Worm (Caenorhabditis elegans): ENCODE results near the gene decr-1.2.

decr-1.2 gene

DNA sequence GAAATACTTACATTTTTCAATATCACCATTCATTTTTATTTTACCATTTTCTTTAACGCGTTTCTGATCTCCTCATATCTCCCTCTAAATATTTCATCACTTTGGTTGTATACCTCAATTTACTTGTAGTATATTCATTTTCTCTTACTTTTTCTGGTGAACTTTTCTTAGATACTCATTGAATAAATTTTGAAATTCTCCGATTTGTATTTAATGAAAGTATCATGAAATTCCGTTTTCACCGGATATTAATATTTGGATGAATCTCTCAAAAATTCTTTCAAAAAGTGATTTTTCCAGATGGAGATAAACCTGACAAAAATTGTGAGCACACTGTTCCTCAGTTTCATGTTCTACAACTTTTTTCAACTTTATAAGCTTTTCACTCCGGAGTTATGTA, 27.2 kb upstream of the decr-1.2 start, which contains the start of gene T13H5.8:
Gene T13H5.8 (plus strand): TSS at position 301 of the 400 bp plus-strand sequence.
- TF ChIP-seq lin-38 (GFP tag; IDR thresholded peaks at IDR 0.05) (peak; percentile 41; the same call in 1 of the 2 replicates), pqm-1 (tag; optimal IDR thresholded peaks at IDR 0.05) (no peak)

DNA sequence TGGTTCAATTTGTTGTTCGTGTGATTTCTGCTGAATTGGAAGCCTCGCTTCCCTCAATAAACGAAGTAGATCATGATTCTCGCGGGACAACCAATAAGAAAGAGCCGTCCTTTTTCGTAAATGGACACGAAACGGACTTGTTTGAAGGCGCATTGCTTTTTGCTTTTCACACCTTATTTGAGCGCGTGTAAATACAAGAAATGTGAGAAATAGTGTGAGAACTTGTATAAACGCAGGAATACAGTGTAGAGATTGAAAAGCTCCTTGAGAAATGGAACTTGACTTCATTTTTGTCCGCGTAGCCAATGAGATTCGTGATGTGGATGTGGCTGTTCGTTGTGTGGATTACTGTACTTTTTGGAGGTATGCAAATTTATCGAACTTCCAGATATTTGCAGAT, 24.8 kb upstream of the decr-1.2 start, which contains the start of gene cht-2:
Gene cht-2 (plus strand): TSS at position 301 of the 400 bp plus-strand sequence.
- no peak for TF ChIP-seq dve-1 (tag; optimal IDR thresholded peaks at IDR 0.05; ENCODE audit: insufficient read depth)
- no peak for TF ChIP-seq mxl-3 (GFP tag; optimal IDR thresholded peaks at IDR 0.05)
- TF ChIP-seq duxl-1 (tag; optimal IDR thresholded peaks at IDR 0.05; ENCODE audit: poor library complexity): no peak
- no peak for TF ChIP-seq nhr-28 (tag; optimal IDR thresholded peaks at IDR 0.05)
- TF ChIP-seq zfp-2 (tag; optimal IDR thresholded peaks at IDR 0.05): no peak
- TF ChIP-seq ceh-44 (GFP tag; IDR thresholded peaks at IDR 0.05): no peak
- TF ChIP-seq mep-1 (tag; optimal IDR thresholded peaks at IDR 0.05): no peak

DNA sequence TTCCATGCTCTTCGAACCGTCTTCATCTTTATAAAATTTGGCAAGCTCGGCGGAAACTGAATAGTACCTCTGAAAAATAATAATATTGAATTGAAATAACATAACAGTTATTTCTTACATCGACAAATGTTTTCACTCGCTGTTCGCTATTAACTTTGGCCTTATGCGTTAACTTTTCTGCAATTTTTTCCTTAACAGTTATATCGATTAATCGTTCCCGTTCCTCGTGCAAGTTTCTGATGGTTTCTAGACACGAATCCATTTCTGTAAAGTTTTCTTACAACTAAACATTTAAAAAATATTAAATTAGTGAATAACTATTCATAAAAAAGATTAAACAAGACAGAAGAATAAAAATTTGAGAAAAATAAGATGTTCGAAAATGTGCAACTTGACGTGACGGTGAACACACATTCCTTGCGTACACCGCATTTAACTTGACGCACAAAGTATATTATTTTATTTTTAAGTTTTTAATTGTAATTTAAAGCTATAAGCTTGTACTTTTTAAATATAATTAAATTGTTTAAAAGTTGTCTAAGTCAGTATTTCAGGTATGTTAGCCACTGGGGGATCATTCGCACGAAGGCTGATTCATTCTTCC, 20.2 kb upstream of the decr-1.2 start, which contains the start of the genes prp-9 and mrps-18B:
Gene prp-9 (minus strand): TSS at position 264 of the 604 bp plus-strand sequence.
Gene mrps-18B (plus strand): TSS at position 549 of the 604 bp plus-strand sequence.
- TF ChIP-seq lsy-2 (tag; optimal IDR thresholded peaks at IDR 0.05): peak in 1 of 2 experiments; percentile 78
- TF ChIP-seq mes-2 (tag; optimal IDR thresholded peaks at IDR 0.05; ENCODE audit: poor library complexity, severe bottlenecking): peak; percentile 81
- TF ChIP-seq snpc-4 (tag; optimal IDR thresholded peaks at IDR 0.05): no peak
- no peak for TF ChIP-seq ZK546.5 (tag; optimal IDR thresholded peaks at IDR 0.05)
- peak in 1 of 2 experiments; percentile 90 for TF ChIP-seq unc-62 (GFP tag; optimal IDR thresholded peaks at IDR 0.05 in 1 of 2)
- no peak for TF ChIP-seq unc-62 (tag; optimal IDR thresholded peaks at IDR 0.05)
- TF ChIP-seq nhr-25 (tag; optimal IDR thresholded peaks at IDR 0.05; ENCODE audit: borderline replicate concordance, insufficient read depth): no peak
- no peak for TF ChIP-seq ceh-28 (tag; optimal IDR thresholded peaks at IDR 0.05)
- TF ChIP-seq F26F4.8 (GFP tag; conservative IDR thresholded peaks at IDR 0.05): no peak
- TF ChIP-seq cey-2 (tag; optimal IDR thresholded peaks at IDR 0.05; ENCODE audit: borderline replicate concordance, insufficient read depth): no peak
- TF ChIP-seq nhr-111 (GFP tag; optimal IDR thresholded peaks at IDR 0.05): no peak
- no peak for TF ChIP-seq mdl-1 (tag; optimal IDR thresholded peaks at IDR 0.05)
- TF ChIP-seq dpl-1 (GFP tag; optimal IDR thresholded peaks at IDR 0.05): peak; percentile 54
- no peak for TF ChIP-seq zip-2 (tag; optimal IDR thresholded peaks at IDR 0.05)
- TF ChIP-seq zfp-3 (GFP tag; conservative IDR thresholded peaks at IDR 0.05): no peak
- no peak for TF ChIP-seq nhr-6 (tag; optimal IDR thresholded peaks at IDR 0.05)
- TF ChIP-seq hlh-30 (tag; optimal IDR thresholded peaks at IDR 0.05; ENCODE audit: insufficient read depth): peak; percentile 23
- TF ChIP-seq Y105C5A.15 (GFP tag; IDR thresholded peaks at IDR 0.05): no peak
- no peak for TF ChIP-seq nhr-237 (tag; optimal IDR thresholded peaks at IDR 0.05)
- no peak for TF ChIP-seq jun-1 (tag; optimal IDR thresholded peaks at IDR 0.05)
- TF ChIP-seq vab-7 (GFP tag; IDR thresholded peaks at IDR 0.05): no peak
- TF ChIP-seq ctbp-1 (GFP tag; IDR thresholded peaks at IDR 0.05): no peak
- TF ChIP-seq tag-97 (GFP tag; IDR thresholded peaks at IDR 0.05): no peak
- TF ChIP-seq egl-43 (GFP tag; IDR thresholded peaks at IDR 0.05): no peak
- no peak for TF ChIP-seq aha-1 (tag)
- TF ChIP-seq attf-4 (tag; optimal IDR thresholded peaks at IDR 0.05): no peak
- no peak for TF ChIP-seq nhr-42 (GFP tag; IDR thresholded peaks at IDR 0.05)
- TF ChIP-seq F37D6.2 (tag; optimal IDR thresholded peaks at IDR 0.05): no peak
- no peak for TF ChIP-seq nhr-77 (tag; optimal IDR thresholded peaks at IDR 0.05)
- no peak for TF ChIP-seq egl-27 (tag; optimal IDR thresholded peaks at IDR 0.05)
- peak; percentile 66 for TF ChIP-seq T20F7.1 (GFP tag; optimal IDR thresholded peaks at IDR 0.05)
- no peak for TF ChIP-seq nhr-10 (tag; optimal IDR thresholded peaks at IDR 0.05)
- TF ChIP-seq ceh-82 (tag; optimal IDR thresholded peaks at IDR 0.05): no peak
- no peak for TF ChIP-seq ceh-62 (tag; optimal IDR thresholded peaks at IDR 0.05)
- TF ChIP-seq T26A8.4 (GFP tag; IDR thresholded peaks at IDR 0.05): no peak
- no peak for TF ChIP-seq pha-4 (GFP tag; IDR thresholded peaks at IDR 0.05)
- no peak for TF ChIP-seq pha-4 (tag; optimal IDR thresholded peaks at IDR 0.05)
- no peak for TF ChIP-seq daf-8 (GFP tag; IDR thresholded peaks at IDR 0.05)
